Worm (Caenorhabditis elegans) whole organism, L4 larva: Measurements from ENCODE around the gene fbxb-104.
"Not testable (repeated sequence)": the region's sequence is repeated elsewhere in the genome, so short reads cannot be mapped to it uniquely, and the experiment has no call there.

Source experiments
- F10B5.3 ChIP-seq: sonication (generic microtip); optimal IDR thresholded peaks from 2 replicates; lab custom pipeline; 2016; ENCODE audit warnings: mild to moderate bottlenecking, missing genetic modification characterization, missing compliant biosample characterization
- F26F4.8 ChIP-seq: fragments of 200-800 bp; sonication (Bioruptor generic); conservative IDR thresholded peaks from 2 replicates; pipeline ENCODE4 v1.3.6; 2022; ENCODE audit warnings: missing genetic modification characterization, missing compliant biosample characterization
- F37D6.2 ChIP-seq: sonication (generic microtip); optimal IDR thresholded peaks from 2 replicates; lab custom pipeline; 2016; ENCODE audit warnings: mild to moderate bottlenecking, missing genetic modification characterization, missing compliant biosample characterization
- R02D3.7 ChIP-seq: fragments of 150-350 bp; sonication (generic microtip); optimal IDR thresholded peaks from 3 replicates; lab custom pipeline; 2014; ENCODE audit warnings: missing biosample characterization, missing genetic modification characterization
- Y105C5A.15 ChIP-seq: fragments of 200-800 bp; sonication (Bioruptor generic); IDR thresholded peaks from 2 replicates; pipeline ENCODE4 v1.3.6; 2022; ENCODE audit warnings: missing genetic modification characterization, missing compliant biosample characterization
- Y48G9A.11 ChIP-seq: fragments of 200-800 bp; sonication (Bioruptor generic); IDR thresholded peaks from 2 replicates; pipeline ENCODE4 v1.3.6; 2022; ENCODE audit warnings: missing genetic modification reagents, missing genetic modification characterization, missing compliant biosample characterization
- Y5F2A.4 ChIP-seq: fragments of 200-800 bp; sonication (Bioruptor generic); optimal IDR thresholded peaks from 2 replicates; lab custom pipeline; 2018; ENCODE audit warnings: mild to moderate bottlenecking, missing genetic modification characterization, missing compliant biosample characterization
- Y75B8A.6 ChIP-seq: fragments of 200-800 bp; sonication (Bioruptor generic); IDR thresholded peaks from 2 replicates; pipeline ENCODE4 v1.3.6; 2022; ENCODE audit warnings: missing genetic modification reagents, missing genetic modification characterization, missing compliant biosample characterization
- aly-2 ChIP-seq: sonication (generic microtip); optimal IDR thresholded peaks from 2 replicates; lab custom pipeline; 2018; ENCODE audit warnings: missing biosample characterization, missing genetic modification characterization
- arid-1 ChIP-seq: fragments of 200-800 bp; sonication (Bioruptor generic); conservative IDR thresholded peaks from 2 replicates; pipeline ENCODE4 v1.3.6; 2022; ENCODE audit warnings: missing genetic modification reagents, missing genetic modification characterization, missing compliant biosample characterization
- ceh-20 ChIP-seq: fragments of 200-800 bp; sonication (Bioruptor generic); IDR thresholded peaks from 2 replicates; pipeline ENCODE4 v1.3.6; 2022; ENCODE audit warnings: missing genetic modification reagents, missing genetic modification characterization, missing compliant biosample characterization
- ceh-32 ChIP-seq: sonication (generic microtip); optimal IDR thresholded peaks from 2 replicates; lab custom pipeline; 2016; ENCODE audit warnings: mild to moderate bottlenecking, missing genetic modification characterization, missing compliant biosample characterization; ENCODE audit not compliant: poor library complexity
- ctbp-1 ChIP-seq: fragments of 200-800 bp; sonication (Bioruptor generic); IDR thresholded peaks from 2 replicates; pipeline ENCODE4 v1.3.6; 2022; ENCODE audit warnings: missing genetic modification reagents, missing genetic modification characterization, missing compliant biosample characterization
- daf-12 ChIP-seq: fragments of 150-350 bp; optimal IDR thresholded peaks from 2 replicates; lab custom pipeline; 2014; ENCODE audit warnings: missing biosample characterization, missing genetic modification reagents, missing genetic modification characterization
- daf-8 ChIP-seq: fragments of 200-800 bp; sonication (Bioruptor generic); IDR thresholded peaks from 2 replicates; pipeline ENCODE4 v1.3.6; 2022; ENCODE audit warnings: missing genetic modification characterization, missing compliant biosample characterization
- dmd-6 ChIP-seq: fragments of 200-800 bp; sonication (Bioruptor generic); IDR thresholded peaks from 2 replicates; pipeline ENCODE4 v1.3.6; 2022; ENCODE audit warnings: missing genetic modification reagents, missing genetic modification characterization, missing compliant biosample characterization
- dpl-1 ChIP-seq: fragments of 150-350 bp; optimal IDR thresholded peaks from 2 replicates; lab custom pipeline; 2014; ENCODE audit warnings: missing biosample characterization, missing genetic modification reagents, missing genetic modification characterization
- duxl-1 ChIP-seq: sonication (generic microtip); optimal IDR thresholded peaks from 2 replicates; lab custom pipeline; 2016; ENCODE audit warnings: mild to moderate bottlenecking, missing genetic modification characterization, moderate library complexity, missing compliant biosample characterization; ENCODE audit not compliant: poor library complexity
- egl-27 ChIP-seq: sonication (generic microtip); optimal IDR thresholded peaks from 3 replicates; lab custom pipeline; 2017; ENCODE audit warnings: missing biosample characterization, missing genetic modification reagents, missing genetic modification characterization
- egl-43 ChIP-seq: fragments of 200-800 bp; sonication (Bioruptor generic); IDR thresholded peaks from 2 replicates; pipeline ENCODE4 v1.3.6; 2022; ENCODE audit warnings: missing genetic modification reagents, missing genetic modification characterization, missing compliant biosample characterization
- fos-1 ChIP-seq: fragments of 150-350 bp; optimal IDR thresholded peaks from 2 replicates; lab custom pipeline; 2014; ENCODE audit warnings: missing biosample characterization, missing genetic modification characterization
- hif-1 ChIP-seq, 2 experiments: sonication (generic microtip); optimal IDR thresholded peaks; 2 replicates each; lab custom pipeline; 2016 to 2017; ENCODE audit warnings: missing compliant biosample characterization in 2 of 2, missing genetic modification characterization in 2 of 2, missing genetic modification reagents in 2 of 2, missing genotype in 2 of 2, mild to moderate bottlenecking in 1 of 2
- lin-15B ChIP-seq: fragments of 150-350 bp; sonication (generic microtip); optimal IDR thresholded peaks from 3 replicates; lab custom pipeline; 2014; ENCODE audit warnings: missing biosample characterization, missing genetic modification characterization
- mdl-1 ChIP-seq, 2 experiments: fragments of 150-350 bp in 1 of 2; sonication (generic microtip) in 1 of 2; optimal IDR thresholded peaks; 2 replicates each; lab custom pipeline; 2014 to 2017; ENCODE audit warnings: missing biosample characterization in 2 of 2, missing genetic modification characterization in 2 of 2
- nhr-11 ChIP-seq: fragments of 150-350 bp; optimal IDR thresholded peaks from 2 replicates; lab custom pipeline; 2014; ENCODE audit warnings: missing biosample characterization, missing genetic modification characterization
- nhr-237 ChIP-seq: sonication (generic microtip); optimal IDR thresholded peaks from 2 replicates; lab custom pipeline; 2017; ENCODE audit warnings: missing biosample characterization, missing genetic modification characterization
- nhr-42 ChIP-seq: fragments of 200-800 bp; sonication (Bioruptor generic); IDR thresholded peaks from 2 replicates; pipeline ENCODE4 v1.3.6; 2022; ENCODE audit warnings: missing genetic modification characterization, missing compliant biosample characterization
- nhr-6 ChIP-seq: fragments of 150-350 bp; optimal IDR thresholded peaks from 2 replicates; lab custom pipeline; 2014; ENCODE audit warnings: missing biosample characterization, missing genetic modification characterization
- nhr-76 ChIP-seq: fragments of 150-350 bp; optimal IDR thresholded peaks from 2 replicates; lab custom pipeline; 2014; ENCODE audit warnings: missing biosample characterization, missing genetic modification characterization
- php-3 ChIP-seq: fragments of 200-800 bp; sonication (Bioruptor generic); IDR thresholded peaks from 2 replicates; pipeline ENCODE4 v1.3.6; 2022; ENCODE audit warnings: missing genetic modification reagents, missing genetic modification characterization, missing compliant biosample characterization
- pqm-1 ChIP-seq: sonication (generic microtip); optimal IDR thresholded peaks from 2 replicates; lab custom pipeline; 2017; ENCODE audit warnings: missing biosample characterization, missing genetic modification characterization
- rbr-2 ChIP-seq: sonication (generic microtip); optimal IDR thresholded peaks from 2 replicates; lab custom pipeline; 2016; ENCODE audit warnings: missing genotype, missing genetic modification characterization, missing compliant biosample characterization
- sdz-12 ChIP-seq: fragments of 200-800 bp; sonication (Bioruptor generic); optimal IDR thresholded peaks from 2 replicates; lab custom pipeline; 2018; ENCODE audit warnings: mild to moderate bottlenecking, missing genetic modification characterization, missing compliant biosample characterization
- set-16 ChIP-seq: fragments of 200-800 bp; sonication (Bioruptor generic); IDR thresholded peaks from 2 replicates; pipeline ENCODE4 v1.3.6; 2022; ENCODE audit warnings: missing genetic modification reagents, missing genetic modification characterization, missing compliant biosample characterization
- snpc-1.2 ChIP-seq: fragments of 200-800 bp; sonication (Bioruptor generic); IDR thresholded peaks from 2 replicates; pipeline ENCODE4 v1.3.6; 2022; ENCODE audit warnings: missing genetic modification reagents, missing genetic modification characterization, missing compliant biosample characterization
- snpc-4 ChIP-seq: fragments of 150-350 bp; optimal IDR thresholded peaks from 2 replicates; lab custom pipeline; 2014; ENCODE audit warnings: missing biosample characterization, missing genetic modification characterization
- spr-1 ChIP-seq: sonication (generic microtip); optimal IDR thresholded peaks from 2 replicates; lab custom pipeline; 2016; ENCODE audit warnings: mild to moderate bottlenecking, missing genetic modification characterization, missing compliant biosample characterization
- tra-1 ChIP-seq: fragments of 200-800 bp; sonication (Bioruptor generic); IDR thresholded peaks from 2 replicates; pipeline ENCODE4 v1.3.6; 2022; ENCODE audit warnings: missing genetic modification reagents, missing genetic modification characterization, missing compliant biosample characterization
- unc-130 ChIP-seq: sonication (generic microtip); optimal IDR thresholded peaks from 2 replicates; lab custom pipeline; 2016; ENCODE audit warnings: missing genetic modification reagents, missing genetic modification characterization, missing compliant biosample characterization
- unc-39 ChIP-seq: sonication (generic microtip); optimal IDR thresholded peaks from 2 replicates; lab custom pipeline; 2017; ENCODE audit warnings: missing biosample characterization, missing genetic modification characterization
- vab-7 ChIP-seq: fragments of 200-800 bp; sonication (Bioruptor generic); IDR thresholded peaks from 2 replicates; pipeline ENCODE4 v1.3.6; 2022; ENCODE audit warnings: missing genetic modification reagents, missing genetic modification characterization, missing compliant biosample characterization
- zfp-2 ChIP-seq: sonication (generic microtip); optimal IDR thresholded peaks from 2 replicates; lab custom pipeline; 2016; ENCODE audit warnings: mild to moderate bottlenecking, missing genetic modification characterization, missing compliant biosample characterization
- zfp-3 ChIP-seq: fragments of 200-800 bp; sonication (Bioruptor generic); conservative IDR thresholded peaks from 2 replicates; pipeline ENCODE4 v1.3.6; 2022; ENCODE audit warnings: missing genetic modification reagents, missing genetic modification characterization, missing compliant biosample characterization
- zip-2 ChIP-seq: fragments of 150-350 bp; optimal IDR thresholded peaks from 2 replicates; lab custom pipeline; 2014; ENCODE audit warnings: missing biosample characterization, missing genetic modification characterization
- ztf-11 ChIP-seq: fragments of 150-350 bp; optimal IDR thresholded peaks from 2 replicates; lab custom pipeline; 2014; ENCODE audit warnings: missing biosample characterization, missing genetic modification characterization

Gene fbxb-104

ce11 chrII:3453521-3453920 lies 23.6 kb downstream of the fbxb-104 start, which contains the start of gene C16C8.11:
Gene C16C8.11 (plus strand): TSS chrII:3453708.
- no peak for TF ChIP-seq Y105C5A.15 (GFP tag; lab: Robert Waterston, UW)
- TF ChIP-seq zip-2 (tag; lab: Kevin White, UChicago), result no peak
- no peak for TF ChIP-seq duxl-1 (tag; lab: Kevin White, UChicago)
- no peak for TF ChIP-seq sdz-12 (GFP tag; lab: Kevin White, UChicago)
- no peak for TF ChIP-seq zfp-3 (GFP tag; lab: Robert Waterston, UW)
- TF ChIP-seq ctbp-1 (GFP tag; lab: Robert Waterston, UW), result no peak
- TF ChIP-seq ceh-32 (tag; lab: Kevin White, UChicago), result no peak

DNA sequence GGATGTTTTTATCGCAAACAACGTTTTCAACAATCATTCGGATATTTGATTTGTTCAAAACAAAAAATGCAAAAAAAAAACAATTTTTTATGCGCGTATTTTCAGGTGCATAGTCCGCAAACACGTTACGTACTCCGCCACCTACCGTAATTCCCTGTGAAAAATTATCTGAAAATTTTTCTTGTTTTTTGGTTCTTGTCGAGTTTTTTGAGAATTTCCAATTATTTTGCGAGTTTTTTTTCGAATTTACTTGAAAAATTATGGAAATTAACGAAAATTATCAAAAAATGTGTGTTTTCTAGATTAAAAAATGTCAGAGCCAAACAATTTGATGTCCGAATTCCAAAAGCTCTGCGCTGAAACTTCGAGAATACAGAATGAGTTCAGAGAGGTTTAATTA lies 24.6 kb downstream of the fbxb-104 start, which contains the start of gene C16C8.12:
TSS of gene C16C8.12 (plus strand) at position 301 of the 400 bp plus-strand sequence.
- TF ChIP-seq dmd-6, result no peak
- TF ChIP-seq duxl-1 (tag; lab: Kevin White, UChicago), result no peak
- TF ChIP-seq lin-15B (tag; lab: Kevin White, UChicago), result no peak
- no peak for TF ChIP-seq aly-2
- TF ChIP-seq zfp-3 (GFP tag; lab: Robert Waterston, UW), result no peak
- no peak for TF ChIP-seq set-16 (GFP tag; lab: Robert Waterston, UW)
- no peak for TF ChIP-seq php-3 (GFP tag; lab: Robert Waterston, UW)
- TF ChIP-seq nhr-6, result no peak
- no peak for TF ChIP-seq egl-27
- no peak for TF ChIP-seq ztf-11
- no peak for TF ChIP-seq dpl-1 (GFP tag; lab: Kevin White, UChicago)
- no peak for TF ChIP-seq zip-2 (tag; lab: Kevin White, UChicago)
- TF ChIP-seq unc-39 (tag; lab: Kevin White, UChicago), result no peak
- TF ChIP-seq nhr-42, result no peak
- no peak for TF ChIP-seq snpc-4 (tag; lab: Kevin White, UChicago)
- TF ChIP-seq spr-1, result no peak
- TF ChIP-seq zfp-2 (tag; lab: Kevin White, UChicago), result no peak
- no peak for TF ChIP-seq Y75B8A.6
- no peak for TF ChIP-seq rbr-2 (tag; lab: Kevin White, UChicago)
- TF ChIP-seq egl-43 (GFP tag; lab: Robert Waterston, UW), result no peak

DNA sequence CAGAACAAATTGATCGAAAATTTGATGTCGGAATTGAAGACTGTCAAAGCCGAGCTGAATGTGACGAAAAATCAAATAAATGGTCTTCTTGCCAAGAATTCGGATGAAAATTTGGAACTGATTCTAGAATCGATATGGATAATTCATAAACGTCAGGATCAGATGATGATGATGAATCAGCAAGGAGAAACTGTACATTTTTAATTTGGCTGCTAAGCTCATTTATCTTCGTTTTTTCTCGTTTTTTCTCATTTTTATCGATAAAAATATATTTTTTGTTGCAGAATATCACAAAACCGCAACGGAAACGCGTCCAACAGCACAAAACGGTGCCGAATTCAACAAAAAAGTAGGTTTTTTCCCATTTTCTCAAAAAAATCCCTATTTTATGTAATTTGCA lies 27.6 kb downstream of the fbxb-104 start, which contains the start of gene C16C8.14:
TSS of gene C16C8.14 (plus strand) at position 301 of the 400 bp plus-strand sequence.
- TF ChIP-seq php-3 (GFP tag; lab: Robert Waterston, UW); Y48G9A.11 (GFP tag; lab: Robert Waterston, UW); daf-8: not testable (repeated sequence)

DNA sequence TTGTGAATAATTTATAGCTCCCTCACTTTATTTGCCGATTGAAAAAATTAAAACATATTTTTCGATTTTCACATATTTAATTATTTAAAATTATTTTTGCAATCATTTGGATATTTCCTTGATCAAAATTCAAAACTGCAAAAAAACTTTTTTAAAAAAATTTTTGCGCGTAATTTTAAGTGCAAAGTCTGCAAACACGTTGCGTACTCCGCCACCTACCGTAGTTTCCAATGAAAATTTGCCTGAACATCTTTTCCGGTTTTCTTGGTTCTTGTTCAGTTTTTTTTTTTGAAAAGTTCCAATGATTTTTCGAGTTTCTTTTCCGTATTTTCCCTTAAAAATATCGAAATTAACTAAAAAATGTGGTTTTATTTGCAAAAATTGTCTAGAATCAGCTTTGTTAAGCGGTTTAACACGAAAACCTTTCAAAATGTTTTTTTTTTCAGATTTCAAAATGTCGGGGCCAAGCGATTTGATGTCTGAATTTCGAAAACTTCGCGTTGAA lies 28.2 kb downstream of the fbxb-104 start, which contains the start of gene C16C8.25:
TSS of gene C16C8.25 (plus strand) at position 455 of the 505 bp plus-strand sequence.
- TF ChIP-seq ctbp-1 (GFP tag; lab: Robert Waterston, UW), result no peak
- no peak for TF ChIP-seq hif-1 (tag; optimal IDR thresholded peaks at IDR 0.05; lab: Kevin White, UChicago)
- no peak for TF ChIP-seq F10B5.3
- no peak for TF ChIP-seq R02D3.7
- no peak for TF ChIP-seq ceh-20
- no peak for TF ChIP-seq nhr-237
- no peak for TF ChIP-seq mdl-1 (tag; optimal IDR thresholded peaks at IDR 0.05; lab: Kevin White, UChicago)
- TF ChIP-seq F26F4.8 (GFP tag; lab: Robert Waterston, UW), result no peak
- TF ChIP-seq nhr-11 (tag; lab: Kevin White, UChicago), result no peak
- TF ChIP-seq, all 104 proteins: peak for 0

ce11 chrII:3447906-3448305 lies 29.2 kb downstream of the fbxb-104 start, which contains the start of gene C16C8.21:
Gene C16C8.21 (plus strand): TSS chrII:3448206.
- no peak for TF ChIP-seq snpc-1.2
- TF ChIP-seq aly-2, result no peak
- TF ChIP-seq F37D6.2 (tag; lab: Kevin White, UChicago), result no peak
- no peak for TF ChIP-seq arid-1 (GFP tag; lab: Robert Waterston, UW)
- TF ChIP-seq nhr-76 (tag; lab: Kevin White, UChicago), result no peak
- TF ChIP-seq daf-12, result no peak
- no peak for TF ChIP-seq fos-1 (tag; lab: Kevin White, UChicago)
- no peak for TF ChIP-seq unc-130 (GFP tag; lab: Kevin White, UChicago)
- no peak for TF ChIP-seq set-16 (GFP tag; lab: Robert Waterston, UW)
- TF ChIP-seq pqm-1 (tag; lab: Kevin White, UChicago), result no peak
- TF ChIP-seq tra-1 (GFP tag; lab: Robert Waterston, UW), result no peak
- no peak for TF ChIP-seq Y5F2A.4 (GFP tag; lab: Kevin White, UChicago)
- no peak for TF ChIP-seq dpl-1 (GFP tag; lab: Kevin White, UChicago)
- TF ChIP-seq vab-7 (GFP tag; lab: Robert Waterston, UW), result no peak
